Worm (Caenorhabditis elegans): Measurements from ENCODE around the gene pdl-1.
A peak's percentile ranks its signal among the peaks of the same experiment; 100 is the strongest.

Gene pdl-1

ce11 chrII:7151969-7152631, 31.5 kb upstream of the pdl-1 start, which contains the start of gene fust-1 (continued):
- peak; percentile 82 for TF ChIP-seq xnd-1 (tag; optimal IDR thresholded peaks at IDR 0.05)
- TF ChIP-seq lin-40 (tag; optimal IDR thresholded peaks at IDR 0.05) = peak; percentile 97
- peak; percentile 94 for TF ChIP-seq ZK185.1 (tag; optimal IDR thresholded peaks at IDR 0.05; ENCODE audit: poor library complexity, severe bottlenecking)
- TF ChIP-seq zim-3 (tag; optimal IDR thresholded peaks at IDR 0.05) = no peak
- TF ChIP-seq dpff-1 (tag; optimal IDR thresholded peaks at IDR 0.05) = no peak
- TF ChIP-seq madf-3 (GFP tag; IDR thresholded peaks at IDR 0.05) = peak; percentile 95
- TF ChIP-seq fkh-3 (tag; optimal IDR thresholded peaks at IDR 0.05) = no peak
- TF ChIP-seq snpc-1.3 (tag; optimal IDR thresholded peaks at IDR 0.05; ENCODE audit: insufficient read depth) = peak; percentile 95
- TF ChIP-seq nfyb-1 (GFP tag; IDR thresholded peaks at IDR 0.05) = peak; percentile 96
- TF ChIP-seq Y53F4B.3 (GFP tag; IDR thresholded peaks at IDR 0.05) = no peak
- peak; percentile 42 for TF ChIP-seq B0035.1 (tag; optimal IDR thresholded peaks at IDR 0.05)
- TF ChIP-seq hrde-1 (tag; optimal IDR thresholded peaks at IDR 0.05; ENCODE audit: borderline replicate concordance) = peak; percentile 74
- TF ChIP-seq ztf-25 (GFP tag; IDR thresholded peaks at IDR 0.05) = no peak
- TF ChIP-seq hmg-1.2 (GFP tag; IDR thresholded peaks at IDR 0.05) = peak; percentile 97
- TF ChIP-seq tlf-1 (GFP tag; optimal IDR thresholded peaks at IDR 0.05) = peak; percentile 95
- peak; percentile 99 for TF ChIP-seq attf-5 (GFP tag; optimal IDR thresholded peaks at IDR 0.05)
- peak; percentile 98 for TF ChIP-seq dox-1 (GFP tag; IDR thresholded peaks at IDR 0.05)
- peak; percentile 77 for TF ChIP-seq F22D6.2 (tag; optimal IDR thresholded peaks at IDR 0.05)
- TF ChIP-seq lin-26 (GFP tag; IDR thresholded peaks at IDR 0.05) = peak; percentile 44; the same call in 1 of the 2 replicates
- peak; percentile 77; the same call in 1 of the 2 replicates for TF ChIP-seq ztf-6 (GFP tag; IDR thresholded peaks at IDR 0.05)
- no peak for TF ChIP-seq bed-1 (GFP tag; IDR thresholded peaks at IDR 0.05)
- no peak for TF ChIP-seq mel-28 (tag; optimal IDR thresholded peaks at IDR 0.05; ENCODE audit: borderline replicate concordance)
- TF ChIP-seq F39B2.1 (GFP tag; IDR thresholded peaks at IDR 0.05) = peak; percentile 82; the same call in 1 of the 2 replicates
- TF ChIP-seq tbx-9 (tag; optimal IDR thresholded peaks at IDR 0.05; ENCODE audit: borderline replicate concordance) = no peak
- TF ChIP-seq pha-4 (tag; optimal IDR thresholded peaks at IDR 0.05) = peak; percentile 47
- TF ChIP-seq nfya-2 (GFP tag; IDR thresholded peaks at IDR 0.05) = no peak
- TF ChIP-seq C17E4.6 (GFP tag; IDR thresholded peaks at IDR 0.05) = peak; percentile 80
- peak; percentile 88 for TF ChIP-seq lir-1 (GFP tag; conservative IDR thresholded peaks at IDR 0.05)
- no peak for TF ChIP-seq mxl-1 (tag; optimal IDR thresholded peaks at IDR 0.05)
- no peak; the same call in 1 of the 2 replicates for TF ChIP-seq egrh-3 (GFP tag; IDR thresholded peaks at IDR 0.05)
- peak; percentile 95 for TF ChIP-seq snpc-3.4 (tag; optimal IDR thresholded peaks at IDR 0.05)
- no peak for TF ChIP-seq hlh-12 (tag; optimal IDR thresholded peaks at IDR 0.05)
- peak; percentile 87 for TF ChIP-seq lsl-1 (GFP tag; optimal IDR thresholded peaks at IDR 0.05)
- TF ChIP-seq K11D2.4 (GFP tag; IDR thresholded peaks at IDR 0.05) = peak; percentile 97
- peak; percentile 100 for TF ChIP-seq ztf-18 (tag; optimal IDR thresholded peaks at IDR 0.05)
- TF ChIP-seq mcd-1 (GFP tag; IDR thresholded peaks at IDR 0.05) = peak; percentile 97
- peak; percentile 95 for TF ChIP-seq pbrm-1 (GFP tag; IDR thresholded peaks at IDR 0.05)
- 0 out of 2 replicates have a peak, but pooled peaks have one; percentile 24 for TF ChIP-seq bed-2 (GFP tag; IDR thresholded peaks at IDR 0.05)
- TF ChIP-seq ceh-58 (GFP tag; IDR thresholded peaks at IDR 0.05) = no peak
- TF ChIP-seq T26A5.8 (tag; optimal IDR thresholded peaks at IDR 0.05) = no peak
- peak; percentile 88 for TF ChIP-seq ceh-91 (GFP tag; IDR thresholded peaks at IDR 0.05)
- TF ChIP-seq F57C9.4 (tag; optimal IDR thresholded peaks at IDR 0.05) = no peak
- peak; percentile 82 for TF ChIP-seq F33H1.4 (GFP tag; IDR thresholded peaks at IDR 0.05)
- peak; percentile 24 for TF ChIP-seq ztf-3 (GFP tag; optimal IDR thresholded peaks at IDR 0.05)
- peak; percentile 29; the same call in 1 of the 2 replicates for TF ChIP-seq cebp-1 (GFP tag; IDR thresholded peaks at IDR 0.05)
- peak; percentile 93 for TF ChIP-seq cebp-1 (tag; optimal IDR thresholded peaks at IDR 0.05)
- TF ChIP-seq snpc-1.1 (tag; optimal IDR thresholded peaks at IDR 0.05; ENCODE audit: insufficient read depth) = peak; percentile 79

All from whole organism, young adult.